Fruit fly (Drosophila melanogaster) whole organism, embryonic: ENCODE results near the gene CG32388.
A peak's percentile ranks its signal among the peaks of the same experiment; 100 is the strongest.

Source experiments
- Awh ChIP-seq: fragments of 200-800 bp; sonication (Bioruptor generic); IDR thresholded peaks from 2 replicates; pipeline ENCODE4, ENCODE4 v1.3.6; 2022; ENCODE audit warnings: missing biosample characterization, missing genetic modification characterization
- Blimp-1 ChIP-seq: fragments of 200-800 bp; sonication (Bioruptor generic); optimal IDR thresholded peaks from 3 replicates; lab custom pipeline; 2018; ENCODE audit warnings: missing biosample characterization, missing genetic modification characterization, mild to moderate bottlenecking, moderate library complexity, missing genetic modification reagents
- CG10431 ChIP-seq: fragments of 200-800 bp; sonication (Bioruptor generic); optimal IDR thresholded peaks from 3 replicates; lab custom pipeline; 2018; ENCODE audit warnings: missing biosample characterization, mild to moderate bottlenecking, missing genetic modification characterization
- CG10565 ChIP-seq: fragments of 200-800 bp; sonication (Bioruptor generic); optimal IDR thresholded peaks from 3 replicates; lab custom pipeline; 2016; ENCODE audit warnings: missing biosample characterization, mild to moderate bottlenecking, missing genetic modification characterization
- CG11093 ChIP-seq: fragments of 200-800 bp; sonication (Bioruptor generic); IDR thresholded peaks from 3 replicates; pipeline ENCODE4 v1.3.6; 2022; ENCODE audit warnings: missing biosample characterization, missing genetic modification characterization
- CG11504 ChIP-seq: fragments of 200-800 bp; sonication (Bioruptor generic); optimal IDR thresholded peaks from 3 replicates; lab custom pipeline; 2019; ENCODE audit warnings: missing biosample characterization, mild to moderate bottlenecking, missing genetic modification characterization, moderate library complexity
- CG12942 ChIP-seq: fragments of 200-800 bp; sonication (Bioruptor generic); optimal IDR thresholded peaks from 3 replicates; lab custom pipeline; 2016; ENCODE audit warnings: missing biosample characterization, missing genetic modification characterization
- CG13775 ChIP-seq: fragments of 200-800 bp; sonication (Bioruptor generic); optimal IDR thresholded peaks from 3 replicates; lab custom pipeline; 2017; ENCODE audit warnings: missing biosample characterization, mild to moderate bottlenecking, missing genetic modification characterization
- CG14441 ChIP-seq: fragments of 200-800 bp; sonication (Bioruptor generic); IDR thresholded peaks from 2 replicates; pipeline ENCODE4 v1.3.6; 2022; ENCODE audit warnings: missing biosample characterization, missing genetic modification characterization
- CG1603 ChIP-seq: fragments of 200-800 bp; sonication (Bioruptor generic); optimal IDR thresholded peaks from 2 replicates; lab custom pipeline; 2019; ENCODE audit warnings: missing biosample characterization, mild to moderate bottlenecking, missing genetic modification characterization, moderate library complexity
- CG17802 ChIP-seq: fragments of 200-800 bp; sonication (Bioruptor generic); optimal IDR thresholded peaks from 2 replicates; lab custom pipeline; 2018; ENCODE audit warnings: missing biosample characterization, mild to moderate bottlenecking, missing genetic modification characterization, moderate library complexity
- CG4730 ChIP-seq: fragments of 200-800 bp; sonication (Bioruptor generic); IDR thresholded peaks from 2 replicates; pipeline ENCODE4 v1.3.6; 2022; ENCODE audit warnings: missing biosample characterization, missing genetic modification characterization
- CG6254 ChIP-seq: fragments of 200-800 bp; sonication (Bioruptor generic); optimal IDR thresholded peaks from 3 replicates; lab custom pipeline; 2017; ENCODE audit warnings: mild to moderate bottlenecking, missing biosample characterization, missing genetic modification reagents, missing genetic modification characterization
- CG7357 ChIP-seq: fragments of 200-800 bp; sonication (Bioruptor generic); IDR thresholded peaks from 3 replicates; pipeline ENCODE4 v1.3.6; 2022; ENCODE audit warnings: missing biosample characterization, missing genetic modification characterization
- CG7745 ChIP-seq: fragments of 200-800 bp; sonication (Bioruptor generic); optimal IDR thresholded peaks from 2 replicates; lab custom pipeline; 2018; ENCODE audit warnings: missing biosample characterization, mild to moderate bottlenecking, missing genetic modification characterization, moderate library complexity
- CG8765 ChIP-seq: fragments of 200-800 bp; sonication (Bioruptor generic); IDR thresholded peaks from 2 replicates; pipeline ENCODE4 v1.3.6; 2022; ENCODE audit warnings: missing biosample characterization, missing genetic modification characterization
- CG9876 ChIP-seq: fragments of 200-800 bp; sonication (Bioruptor generic); optimal IDR thresholded peaks from 2 replicates; lab custom pipeline; 2016; ENCODE audit warnings: missing biosample characterization, missing genetic modification characterization
- Chrac-16 ChIP-seq: fragments of 200-800 bp; sonication (Bioruptor generic); optimal IDR thresholded peaks from 3 replicates; lab custom pipeline; 2016; ENCODE audit warnings: missing biosample characterization, missing genetic modification characterization
- Dad ChIP-seq: fragments of 200-800 bp; sonication (Bioruptor generic); optimal IDR thresholded peaks from 3 replicates; lab custom pipeline; 2016; ENCODE audit warnings: missing biosample characterization, missing genetic modification characterization
- Ets97D ChIP-seq: fragments of 200-800 bp; sonication (Bioruptor generic); optimal IDR thresholded peaks from 3 replicates; lab custom pipeline; 2016; ENCODE audit warnings: missing biosample characterization, missing genetic modification characterization
- Gsc ChIP-seq: fragments of 200-800 bp; sonication (Bioruptor generic); IDR thresholded peaks from 2 replicates; pipeline ENCODE4 v1.3.6; 2022; ENCODE audit warnings: missing biosample characterization, missing genetic modification characterization
- H2.0 ChIP-seq: fragments of 200-800 bp; sonication (Bioruptor generic); IDR thresholded peaks from 2 replicates; pipeline ENCODE4 v1.3.6; 2022; ENCODE audit warnings: missing biosample characterization, missing genetic modification characterization
- HLH3B ChIP-seq: fragments of 200-800 bp; sonication (Bioruptor generic); IDR thresholded peaks from 2 replicates; pipeline ENCODE4 v1.3.6; 2022; ENCODE audit warnings: missing biosample characterization, missing genetic modification characterization
- HLH54F ChIP-seq: fragments of 200-800 bp; sonication (Bioruptor generic); optimal IDR thresholded peaks from 3 replicates; lab custom pipeline; 2016; ENCODE audit warnings: missing biosample characterization, missing genetic modification characterization
- Myb ChIP-seq: fragments of 200-800 bp; sonication (Bioruptor generic); optimal IDR thresholded peaks from 2 replicates; lab custom pipeline; 2016; ENCODE audit warnings: missing biosample characterization, missing genetic modification characterization
- Oaz ChIP-seq: fragments of 200-800 bp; sonication (Bioruptor generic); IDR thresholded peaks from 2 replicates; pipeline ENCODE4 v1.3.6; 2022; ENCODE audit warnings: missing biosample characterization, missing genetic modification characterization
- Oli ChIP-seq: fragments of 200-800 bp; sonication (Bioruptor generic); optimal IDR thresholded peaks from 2 replicates; lab custom pipeline; 2018; ENCODE audit warnings: missing biosample characterization, mild to moderate bottlenecking, missing genetic modification characterization, moderate library complexity
- Pdp1 ChIP-seq, 2 experiments: fragments of 200-800 bp; sonication (Bioruptor generic); optimal IDR thresholded peaks; 3 replicates each; lab custom pipeline; 2016; ENCODE audit warnings: missing biosample characterization in 2 of 2, missing genetic modification characterization in 2 of 2, mild to moderate bottlenecking in 1 of 2, moderate library complexity in 1 of 2
- Ravus ChIP-seq: fragments of 200-800 bp; sonication (Bioruptor generic); IDR thresholded peaks from 2 replicates; pipeline ENCODE4 v1.3.6; 2022; ENCODE audit warnings: missing biosample characterization, missing genetic modification characterization
- Sry-β ChIP-seq: fragments of 200-800 bp; sonication (Bioruptor generic); optimal IDR thresholded peaks from 2 replicates; lab custom pipeline; 2018; ENCODE audit warnings: missing biosample characterization, mild to moderate bottlenecking, missing genetic modification characterization, moderate library complexity
- Ssrp ChIP-seq: fragments of 200-800 bp; sonication (Bioruptor generic); optimal IDR thresholded peaks from 2 replicates; lab custom pipeline; 2018; ENCODE audit warnings: missing biosample characterization, mild to moderate bottlenecking, missing genetic modification characterization, moderate library complexity
- Stat92E ChIP-seq, 3 experiments: fragments of >200 bp in 2 of 3; fragments of 200-800 bp in 1 of 3; sonication (Bioruptor generic) in 1 of 3; optimal IDR thresholded peaks; 2 replicates each; lab custom pipeline; 2017 to 2019; ENCODE audit warnings: missing biosample characterization in 3 of 3, missing genetic modification characterization in 3 of 3, mild to moderate bottlenecking in 1 of 3, moderate library complexity in 1 of 3
- Taf1 ChIP-seq: fragments of 200-800 bp; sonication (Bioruptor generic); IDR thresholded peaks from 2 replicates; pipeline ENCODE4 v1.3.6; 2022; ENCODE audit warnings: missing biosample characterization, missing genetic modification characterization
- Tbp ChIP-seq: fragments of >200 bp; optimal IDR thresholded peaks from 2 replicates; lab custom pipeline; 2018; ENCODE audit warnings: missing biosample characterization, missing genetic modification characterization
- YL-1 ChIP-seq: fragments of 200-800 bp; sonication (Bioruptor generic); optimal IDR thresholded peaks from 3 replicates; lab custom pipeline; 2017; ENCODE audit warnings: missing biosample characterization, mild to moderate bottlenecking, missing genetic modification characterization
- ap ChIP-seq: fragments of 200-800 bp; sonication (Bioruptor generic); IDR thresholded peaks from 2 replicates; pipeline ENCODE4 v1.3.6; 2022; ENCODE audit warnings: missing biosample characterization, missing genetic modification characterization
- bowl ChIP-seq: fragments of 200-800 bp; sonication (Bioruptor generic); IDR thresholded peaks from 2 replicates; pipeline ENCODE4 v1.3.6; 2022; ENCODE audit warnings: missing biosample characterization, missing genetic modification characterization
- cato ChIP-seq: fragments of 200-800 bp; sonication (Bioruptor generic); optimal IDR thresholded peaks from 2 replicates; lab custom pipeline; 2016; ENCODE audit warnings: missing biosample characterization, missing genetic modification characterization, borderline replicate concordance
- chinmo ChIP-seq: fragments of 200-800 bp; sonication (Bioruptor generic); IDR thresholded peaks from 4 replicates; pipeline ENCODE4 v1.3.6; 2022; ENCODE audit warnings: missing biosample characterization, missing genetic modification characterization; ENCODE audit not compliant: partially characterized antibody
- fru ChIP-seq: fragments of >200 bp; optimal IDR thresholded peaks from 2 replicates; lab custom pipeline; 2017
- h ChIP-seq: fragments of >200 bp; optimal IDR thresholded peaks from 2 replicates; lab custom pipeline; 2017
- mirr ChIP-seq: fragments of 200-800 bp; sonication (Bioruptor generic); optimal IDR thresholded peaks from 3 replicates; lab custom pipeline; 2018; ENCODE audit warnings: missing biosample characterization, mild to moderate bottlenecking, missing genetic modification characterization
- nerfin-1 ChIP-seq: fragments of 200-800 bp; sonication (Bioruptor generic); optimal IDR thresholded peaks from 3 replicates; lab custom pipeline; 2019; ENCODE audit warnings: missing biosample characterization, mild to moderate bottlenecking, missing genetic modification characterization, moderate library complexity
- pb ChIP-seq: fragments of 200-800 bp; sonication (Bioruptor generic); optimal IDR thresholded peaks from 3 replicates; lab custom pipeline; 2016; ENCODE audit warnings: missing biosample characterization, missing genetic modification characterization
- ranshi ChIP-seq: fragments of 200-800 bp; sonication (Bioruptor generic); IDR thresholded peaks from 2 replicates; pipeline ENCODE4 v1.3.6; 2022; ENCODE audit warnings: missing biosample characterization, missing genetic modification characterization
- rib ChIP-seq: fragments of 200-800 bp; sonication (Bioruptor generic); IDR thresholded peaks from 2 replicates; pipeline ENCODE4 v1.3.6; 2022; ENCODE audit warnings: missing biosample characterization, missing genetic modification characterization
- sug ChIP-seq: fragments of 200-800 bp; optimal IDR thresholded peaks from 2 replicates; lab custom pipeline; 2019; ENCODE audit warnings: missing biosample characterization, mild to moderate bottlenecking, missing genetic modification characterization, moderate library complexity
- tio ChIP-seq: fragments of 200-800 bp; sonication (Bioruptor generic); optimal IDR thresholded peaks from 2 replicates; lab custom pipeline; 2017; ENCODE audit warnings: missing biosample characterization, missing genetic modification characterization, inconsistent platforms
- unpg ChIP-seq: fragments of 200-800 bp; sonication (Bioruptor generic); optimal IDR thresholded peaks from 3 replicates; lab custom pipeline; 2018; ENCODE audit warnings: missing biosample characterization, mild to moderate bottlenecking, missing genetic modification characterization, moderate library complexity
- zen2 ChIP-seq: fragments of 200-800 bp; sonication (Bioruptor generic); IDR thresholded peaks from 3 replicates; pipeline ENCODE4 v1.3.6; 2022; ENCODE audit warnings: missing biosample characterization, missing genetic modification characterization; ENCODE audit not compliant: partially characterized antibody

CG32388 gene

dm6 chr3L:6968961-6969814 is 15.2 kb downstream of the CG32388 start, which contains the start of the genes Mis12 and CG9953 (continued):
- TF ChIP-seq Taf1 (GFP tag; lab: Robert Waterston, UW) = no peak
- TF ChIP-seq CG11093 (GFP tag; lab: Robert Waterston, UW) = no peak
- no peak for TF ChIP-seq CG8765 (GFP tag; lab: Robert Waterston, UW)
- no peak for TF ChIP-seq nerfin-1 (tag; lab: Kevin White, UChicago)
- TF ChIP-seq Oli = peak; percentile 11
- no peak for TF ChIP-seq zen2 (GFP tag; lab: Robert Waterston, UW)
- TF ChIP-seq CG9876 (GFP tag; lab: Kevin White, UChicago) = no peak
- peak; percentile 21 for TF ChIP-seq H2.0 (GFP tag; lab: Robert Waterston, UW)
- no peak for TF ChIP-seq h (lab: Kevin White, UChicago)
- TF ChIP-seq fru (lab: Kevin White, UChicago) = no peak
- no peak for TF ChIP-seq YL-1 (GFP tag; lab: Kevin White, UChicago)
- no peak for TF ChIP-seq Gsc (GFP tag; lab: Robert Waterston, UW)
- TF ChIP-seq CG1603 (tag; lab: Kevin White, UChicago) = no peak
- peak; percentile 7 for TF ChIP-seq sug (tag; lab: Kevin White, UChicago)
- TF ChIP-seq CG7357 (GFP tag; lab: Robert Waterston, UW) = no peak
- TF ChIP-seq pb (GFP tag; lab: Kevin White, UChicago) = no peak
- TF ChIP-seq bowl (GFP tag; lab: Robert Waterston, UW) = no peak
- TF ChIP-seq CG11504 (tag; lab: Kevin White, UChicago) = peak; percentile 55
- TF ChIP-seq HLH54F = no peak
- TF ChIP-seq mirr (GFP tag; lab: Kevin White, UChicago) = no peak
- TF ChIP-seq CG4730 = 0 out of 2 replicates have a peak, but pooled peaks have one; percentile 25
- TF ChIP-seq rib = 0 out of 2 replicates have a peak, but pooled peaks have one; percentile 17
- TF ChIP-seq Blimp-1 (GFP tag; lab: Kevin White, UChicago) = no peak
- TF ChIP-seq CG10565 = no peak
- peak; percentile 94 for TF ChIP-seq Sry-β (GFP tag; lab: Kevin White, UChicago)
- no peak for TF ChIP-seq CG14441 (GFP tag; lab: Robert Waterston, UW)
- peak; percentile 68 for TF ChIP-seq tio (GFP tag; lab: Kevin White, UChicago)
- TF ChIP-seq Tbp (GFP tag; lab: Kevin White, UChicago) = no peak
- peak; percentile 15; the same call in 1 of the 2 replicates for TF ChIP-seq ranshi (GFP tag; lab: Robert Waterston, UW)
- peak; percentile 36 for TF ChIP-seq Ssrp
- TF ChIP-seq CG13775 (GFP tag; lab: Kevin White, UChicago) = peak; percentile 70
- TF ChIP-seq cato = no peak
- no peak for TF ChIP-seq Pdp1 (GFP tag; optimal IDR thresholded peaks at IDR 0.05; lab: Kevin White, UChicago)
- no peak for TF ChIP-seq Stat92E (GFP tag; optimal IDR thresholded peaks at IDR 0.05; lab: Kevin White, UChicago)
- no peak for TF ChIP-seq CG7745 (tag; lab: Kevin White, UChicago)
- TF ChIP-seq Oaz (GFP tag; lab: Robert Waterston, UW) = no peak
- TF ChIP-seq CG17802 = peak; percentile 45
- TF ChIP-seq Ets97D (GFP tag; lab: Kevin White, UChicago) = no peak
- no peak for TF ChIP-seq CG6254 (GFP tag; lab: Kevin White, UChicago)
- no peak for TF ChIP-seq Ravus
- peak; percentile 1 for TF ChIP-seq Chrac-16 (GFP tag; lab: Kevin White, UChicago)
- TF ChIP-seq chinmo (GFP tag; lab: Robert Waterston, UW) = no peak
- TF ChIP-seq Myb (GFP tag; lab: Kevin White, UChicago) = no peak
- no peak for TF ChIP-seq CG10431 (GFP tag; lab: Kevin White, UChicago)
- no peak for TF ChIP-seq Dad (GFP tag; lab: Kevin White, UChicago)
- peak; percentile 37; the same call in 1 of the 2 replicates for TF ChIP-seq HLH3B (GFP tag; lab: Robert Waterston, UW)
- TF ChIP-seq unpg (GFP tag; lab: Kevin White, UChicago) = peak; percentile 24
- 0 out of 2 replicates have a peak, but pooled peaks have one; percentile 5 for TF ChIP-seq ap (GFP tag; lab: Robert Waterston, UW)
- no peak; the same call in 1 of the 2 replicates for TF ChIP-seq Awh
- TF ChIP-seq CG12942 (GFP tag; lab: Kevin White, UChicago) = no peak
